Worm (Caenorhabditis elegans) whole organism, young adult: ENCODE results near the gene srh-295.
A peak's percentile ranks its signal among the peaks of the same experiment; 100 is the strongest.
"Not testable (repeated sequence)": the region's sequence is repeated elsewhere in the genome, so short reads cannot be mapped to it uniquely, and the experiment has no call there.

ENCODE experiments used
- B0019.2 ChIP-seq: fragments of 200-800 bp; sonication (Bioruptor generic); conservative IDR thresholded peaks from 2 replicates; pipeline ENCODE4 v1.3.6; 2022; ENCODE audit warnings: missing genetic modification reagents, missing genetic modification characterization, missing compliant biosample characterization
- B0261.1 ChIP-seq: sonication (generic microtip); optimal IDR thresholded peaks from 2 replicates; lab custom pipeline; 2016; ENCODE audit warnings: mild to moderate bottlenecking, missing genetic modification characterization, moderate library complexity, missing compliant biosample characterization
- B0336.3 ChIP-seq: fragments of 200-800 bp; sonication (Bioruptor generic); IDR thresholded peaks from 2 replicates; pipeline ENCODE4 v1.3.6; 2022; ENCODE audit warnings: missing genetic modification characterization, missing compliant biosample characterization
- F22D6.2 ChIP-seq: sonication (generic microtip); optimal IDR thresholded peaks from 2 replicates; lab custom pipeline; 2016; ENCODE audit warnings: mild to moderate bottlenecking, missing genetic modification characterization, missing compliant biosample characterization
- F33H1.4 ChIP-seq: fragments of 200-800 bp; sonication (Bioruptor generic); IDR thresholded peaks from 2 replicates; pipeline ENCODE4 v1.3.6; 2022; ENCODE audit warnings: missing genetic modification reagents, missing genetic modification characterization, missing compliant biosample characterization
- F39B2.1 ChIP-seq: fragments of 200-800 bp; sonication (Bioruptor generic); IDR thresholded peaks from 2 replicates; pipeline ENCODE4 v1.3.6; 2022; ENCODE audit warnings: missing genetic modification reagents, missing genetic modification characterization, missing compliant biosample characterization
- F55B11.4 ChIP-seq: sonication (generic microtip); optimal IDR thresholded peaks from 2 replicates; lab custom pipeline; 2016; ENCODE audit warnings: missing compliant biosample characterization, missing genetic modification characterization, borderline replicate concordance; ENCODE audit not compliant: insufficient read depth
- K12H6.12 ChIP-seq: fragments of 200-800 bp; sonication (Bioruptor generic); optimal IDR thresholded peaks from 2 replicates; lab custom pipeline; 2018; ENCODE audit warnings: mild to moderate bottlenecking, missing genetic modification characterization, missing compliant biosample characterization
- T26A5.8 ChIP-seq: sonication (generic microtip); optimal IDR thresholded peaks from 2 replicates; lab custom pipeline; 2016; ENCODE audit warnings: missing genetic modification characterization, missing compliant biosample characterization
- ZK185.1 ChIP-seq: sonication (generic microtip); optimal IDR thresholded peaks from 2 replicates; lab custom pipeline; 2016; ENCODE audit warnings: mild to moderate bottlenecking, missing genetic modification characterization, missing compliant biosample characterization; ENCODE audit not compliant: poor library complexity, severe bottlenecking
- akir-1 ChIP-seq: fragments of 200-800 bp; sonication (Bioruptor generic); optimal IDR thresholded peaks from 2 replicates; lab custom pipeline; 2018; ENCODE audit warnings: mild to moderate bottlenecking, missing genetic modification characterization, moderate library complexity, missing compliant biosample characterization
- bed-2 ChIP-seq: fragments of 200-800 bp; sonication (Bioruptor generic); IDR thresholded peaks from 2 replicates; pipeline ENCODE4 v1.3.6; 2022; ENCODE audit warnings: missing genetic modification reagents, missing genetic modification characterization, missing compliant biosample characterization
- cebp-1 ChIP-seq, 2 experiments: fragments of 200-800 bp in 1 of 2; sonication (Bioruptor generic) in 1 of 2; sonication (generic microtip) in 1 of 2; IDR thresholded peaks in 1 of 2; optimal IDR thresholded peaks in 1 of 2; 2 replicates each; pipeline versions ENCODE4 v1.3.6 to Lab custom; 2017 to 2022; ENCODE audit warnings: missing compliant biosample characterization in 2 of 2, missing genetic modification characterization in 2 of 2, mild to moderate bottlenecking in 1 of 2, missing genetic modification reagents in 1 of 2, moderate library complexity in 1 of 2
- ceh-79 ChIP-seq: sonication (generic microtip); optimal IDR thresholded peaks from 2 replicates; lab custom pipeline; 2017; ENCODE audit warnings: mild to moderate bottlenecking, missing genetic modification characterization, missing compliant biosample characterization
- dox-1 ChIP-seq: fragments of 200-800 bp; sonication (Bioruptor generic); IDR thresholded peaks from 2 replicates; pipeline ENCODE4 v1.3.6; 2022; ENCODE audit warnings: missing genetic modification reagents, missing genetic modification characterization, missing compliant biosample characterization
- dpl-1 ChIP-seq: fragments of 150-350 bp; optimal IDR thresholded peaks from 2 replicates; lab custom pipeline; 2014; ENCODE audit warnings: missing biosample characterization, missing genetic modification reagents, missing genetic modification characterization
- efl-1 ChIP-seq: fragments of 150-350 bp; optimal IDR thresholded peaks from 2 replicates; lab custom pipeline; 2014; ENCODE audit warnings: missing biosample characterization, missing genetic modification reagents, missing genetic modification characterization
- egrh-3 ChIP-seq: fragments of 200-800 bp; sonication (Bioruptor generic); IDR thresholded peaks from 2 replicates; pipeline ENCODE4 v1.3.6; 2022; ENCODE audit warnings: missing genetic modification reagents, missing genetic modification characterization, missing compliant biosample characterization
- gei-17 ChIP-seq: fragments of 200-800 bp; sonication (Bioruptor generic); optimal IDR thresholded peaks from 2 replicates; lab custom pipeline; 2018; ENCODE audit warnings: mild to moderate bottlenecking, missing genetic modification characterization, missing compliant biosample characterization
- him-1 ChIP-seq: sonication (generic microtip); optimal IDR thresholded peaks from 2 replicates; lab custom pipeline; 2016; ENCODE audit warnings: missing genotype, missing genetic modification reagents, missing genetic modification characterization, missing compliant biosample characterization
- hrde-1 ChIP-seq: sonication (generic microtip); optimal IDR thresholded peaks from 2 replicates; lab custom pipeline; 2016; ENCODE audit warnings: missing genetic modification characterization, mild to moderate bottlenecking, missing compliant biosample characterization, moderate library complexity, missing genotype, missing genetic modification reagents, borderline replicate concordance
- lin-26 ChIP-seq: fragments of 200-800 bp; sonication (Bioruptor generic); IDR thresholded peaks from 2 replicates; pipeline ENCODE4 v1.3.6; 2022; ENCODE audit warnings: missing genetic modification reagents, missing genetic modification characterization, missing compliant biosample characterization
- lin-54 ChIP-seq: fragments of 200-800 bp; sonication (Bioruptor generic); optimal IDR thresholded peaks from 2 replicates; lab custom pipeline; 2018; ENCODE audit warnings: mild to moderate bottlenecking, missing genetic modification characterization, missing compliant biosample characterization
- lsy-27 ChIP-seq: sonication (generic microtip); optimal IDR thresholded peaks from 2 replicates; lab custom pipeline; 2017; ENCODE audit warnings: missing genetic modification characterization, mild to moderate bottlenecking, missing compliant biosample characterization, antibody characterized with exemption, missing genotype, borderline replicate concordance; ENCODE audit not compliant: insufficient read depth
- madf-3 ChIP-seq: fragments of 200-800 bp; sonication (Bioruptor generic); IDR thresholded peaks from 2 replicates; pipeline ENCODE4 v1.3.6; 2022; ENCODE audit warnings: missing genetic modification reagents, missing genetic modification characterization, missing compliant biosample characterization
- mxl-1 ChIP-seq: sonication (generic microtip); optimal IDR thresholded peaks from 2 replicates; lab custom pipeline; 2016; ENCODE audit warnings: missing genetic modification characterization, missing compliant biosample characterization
- nhr-80 ChIP-seq: sonication (generic microtip); optimal IDR thresholded peaks from 2 replicates; lab custom pipeline; 2016; ENCODE audit warnings: missing genetic modification characterization, missing compliant biosample characterization
- pha-4 ChIP-seq: fragments of 150-350 bp; sonication (generic microtip); optimal IDR thresholded peaks from 2 replicates; lab custom pipeline; 2014; ENCODE audit warnings: missing biosample characterization, missing genetic modification reagents, missing genetic modification characterization
- rec-8 ChIP-seq, 2 experiments: sonication (generic microtip); optimal IDR thresholded peaks; 2 replicates each; lab custom pipeline; 2016; ENCODE audit warnings: mild to moderate bottlenecking in 2 of 2, missing genetic modification characterization in 2 of 2, missing genetic modification reagents in 2 of 2, missing genotype in 2 of 2, missing biosample characterization in 1 of 2, missing compliant biosample characterization in 1 of 2, moderate library complexity in 1 of 2
- rpc-1 ChIP-seq, 2 experiments: fragments of 150-350 bp in 1 of 2; sonication (generic microtip) in 1 of 2; optimal IDR thresholded peaks; 2 replicates each; lab custom pipeline; 2014 to 2018; ENCODE audit warnings: missing biosample characterization in 1 of 2, missing genetic modification characterization in 1 of 2, missing genetic modification reagents in 1 of 2, missing genotype in 1 of 2
- snpc-1.3 ChIP-seq: sonication (generic microtip); optimal IDR thresholded peaks from 2 replicates; lab custom pipeline; 2017; ENCODE audit warnings: missing genetic modification characterization, mild to moderate bottlenecking, missing compliant biosample characterization, antibody characterized with exemption, moderate library complexity, missing genotype, missing genetic modification reagents; ENCODE audit not compliant: insufficient read depth
- snpc-3.4 ChIP-seq: sonication (generic microtip); optimal IDR thresholded peaks from 2 replicates; lab custom pipeline; 2017; ENCODE audit warnings: missing genetic modification characterization, mild to moderate bottlenecking, missing compliant biosample characterization, antibody characterized with exemption, moderate library complexity, missing genotype, missing genetic modification reagents
- snpc-4 ChIP-seq, 5 experiments: fragments of 150-350 bp in 1 of 5; sonication (generic microtip) in 4 of 5; optimal IDR thresholded peaks; 2 replicates each; lab custom pipeline; 2014 to 2018; ENCODE audit warnings: missing genetic modification characterization in 5 of 5, missing biosample characterization in 3 of 5, antibody characterized with exemption in 2 of 5, mild to moderate bottlenecking in 2 of 5, missing compliant biosample characterization in 2 of 5, missing genotype in 2 of 5, moderate library complexity in 2 of 5, missing genetic modification reagents in 1 of 5
- somi-1 ChIP-seq: fragments of 200-800 bp; sonication (Bioruptor generic); optimal IDR thresholded peaks from 2 replicates; lab custom pipeline; 2018; ENCODE audit warnings: mild to moderate bottlenecking, missing genetic modification characterization, missing compliant biosample characterization
- tlf-1 ChIP-seq: fragments of 200-800 bp; sonication (Bioruptor generic); optimal IDR thresholded peaks from 2 replicates; lab custom pipeline; 2018; ENCODE audit warnings: mild to moderate bottlenecking, missing genetic modification characterization, missing compliant biosample characterization
- zim-3 ChIP-seq: sonication (generic microtip); optimal IDR thresholded peaks from 2 replicates; lab custom pipeline; 2017; ENCODE audit warnings: mild to moderate bottlenecking, missing genetic modification characterization, moderate library complexity, missing compliant biosample characterization
- ztf-28 ChIP-seq: fragments of 200-800 bp; sonication (Bioruptor generic); IDR thresholded peaks from 2 replicates; pipeline ENCODE4 v1.3.6; 2022; ENCODE audit warnings: missing genetic modification reagents, missing genetic modification characterization, missing compliant biosample characterization

The srh-295 gene

DNA sequence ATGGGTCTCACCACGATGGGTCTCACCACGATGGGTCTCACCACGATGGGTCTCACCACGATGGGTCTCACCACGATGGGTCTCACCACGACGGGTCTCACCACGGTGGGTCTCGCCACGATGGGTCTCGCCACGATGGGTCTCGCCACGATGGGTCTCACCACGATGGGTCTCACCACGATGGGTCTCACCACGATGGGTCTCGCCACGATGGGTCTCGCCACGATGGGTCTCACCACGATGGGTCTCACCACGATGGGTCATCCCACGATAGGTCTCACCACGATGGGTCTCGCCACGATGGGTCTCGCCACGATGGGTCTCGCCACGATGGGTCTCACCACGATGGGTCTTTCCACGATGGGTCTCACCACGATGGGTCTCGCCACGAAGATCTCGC lies 8.5 kb upstream of the srh-295 start:
- TF ChIP-seq ztf-28 (GFP tag; lab: Robert Waterston, UW) = 0 out of 2 replicates have a peak, but pooled peaks have one; percentile 7
- TF ChIP-seq F33H1.4 (GFP tag; lab: Robert Waterston, UW) = peak; percentile 68
- peak; percentile 80 for TF ChIP-seq egrh-3
- TF ChIP-seq, all 124 proteins: peak for 3; not testable (repeated sequence) for 121

DNA sequence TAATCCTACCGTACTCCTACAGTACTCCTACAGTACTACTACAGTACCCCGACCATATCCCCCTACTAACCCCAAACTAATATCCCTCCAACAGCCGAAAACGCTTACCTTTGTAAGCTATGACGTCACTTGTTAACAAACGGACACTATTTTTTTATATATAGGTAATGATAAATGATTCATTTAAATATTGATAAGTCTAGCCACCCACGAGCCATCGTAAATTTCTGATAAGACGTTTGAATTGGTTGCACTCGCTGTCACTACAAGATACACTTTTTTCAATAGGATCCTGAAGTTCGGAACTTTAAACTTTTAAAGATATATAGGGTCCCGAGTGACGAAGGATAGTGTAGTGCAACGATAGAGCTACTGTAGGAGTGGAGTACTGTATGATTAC lies 7.8 kb upstream of the srh-295 start, which contains the start of gene nhr-247:
nhr-247 (plus strand) TSS at position 330 of the 400 bp plus-strand sequence.
- not testable (repeated sequence) for TF ChIP-seq him-1; F22D6.2 (tag; lab: Kevin White, UChicago); hrde-1 (tag; lab: Kevin White, UChicago)

DNA sequence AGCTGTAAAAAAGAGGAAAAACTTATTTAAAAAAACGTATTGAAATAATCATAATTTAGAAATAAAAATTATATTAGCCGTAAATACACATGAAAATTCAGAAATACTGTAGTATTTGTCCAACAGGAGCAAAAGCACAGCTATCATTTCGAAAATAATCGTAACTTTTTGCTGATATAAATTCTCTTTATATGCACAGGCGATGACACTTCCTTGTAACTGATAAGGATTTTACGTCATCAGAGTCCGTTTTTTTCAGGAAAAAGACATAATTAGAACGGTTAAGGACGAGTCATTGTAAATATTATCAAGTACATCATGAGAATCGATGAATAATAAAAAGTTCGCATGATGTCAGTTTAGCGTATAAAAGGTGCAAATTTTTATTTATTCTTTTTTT lies 7.0 kb upstream of the srh-295 start:
- TF ChIP-seq B0261.1 (tag; lab: Kevin White, UChicago) = no peak
- TF ChIP-seq snpc-1.3 = no peak
- no peak for TF ChIP-seq dpl-1 (GFP tag; lab: Kevin White, UChicago)
- peak; percentile 23 for TF ChIP-seq nhr-80 (tag; lab: Kevin White, UChicago)
- TF ChIP-seq, all 124 proteins: peak for 1

DNA sequence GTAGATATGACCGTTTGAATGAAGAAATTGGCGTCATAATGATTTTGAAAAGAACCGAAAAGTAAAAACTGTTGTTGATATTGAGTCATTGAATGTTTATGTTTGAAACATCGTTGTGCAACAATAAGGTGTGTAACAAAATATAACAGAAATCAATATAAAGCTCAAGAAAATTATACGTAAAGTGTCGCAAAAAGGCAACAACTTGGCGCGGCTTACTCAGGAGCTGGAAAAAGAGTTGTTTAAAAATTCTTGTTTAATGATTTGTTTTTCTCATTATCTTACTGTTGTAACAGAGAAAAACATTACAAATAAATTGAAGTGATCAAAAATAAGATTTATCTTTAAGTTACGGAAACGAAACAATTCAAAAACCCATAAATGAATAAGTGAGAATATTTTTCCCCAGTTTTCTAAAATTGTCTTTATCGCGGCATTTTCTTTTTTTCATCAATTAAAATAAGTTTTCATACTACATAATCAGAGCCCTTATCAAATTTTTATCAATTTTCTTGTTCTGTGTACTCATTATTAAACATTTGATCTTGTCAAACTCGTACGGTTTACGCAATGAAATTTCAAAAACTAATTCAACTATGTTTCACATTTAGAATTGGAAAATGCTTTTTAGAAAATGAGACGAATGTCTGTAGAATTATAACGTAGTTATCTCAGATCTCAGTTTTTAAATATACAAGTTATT lies 2.5 kb upstream of the srh-295 start, which contains the start of gene ZK1037.6:
ZK1037.6 (minus strand) TSS at position 51 of the 703 bp plus-strand sequence.
- TF ChIP-seq dpl-1 (GFP tag; lab: Kevin White, UChicago) (no peak), cebp-1 (GFP tag; IDR thresholded peaks at IDR 0.05; lab: Robert Waterston, UW) (no peak), cebp-1 (tag; optimal IDR thresholded peaks at IDR 0.05; lab: Kevin White, UChicago) (no peak), T26A5.8 (tag; lab: Kevin White, UChicago) (no peak), K12H6.12 (tag; lab: Kevin White, UChicago) (no peak), ceh-79 (tag; lab: Kevin White, UChicago) (no peak), efl-1 (GFP tag; lab: Kevin White, UChicago) (no peak), B0336.3 (no peak), somi-1 (GFP tag; lab: Kevin White, UChicago) (no peak), ZK185.1 (tag; lab: Kevin White, UChicago) (no peak), akir-1 (GFP tag; lab: Kevin White, UChicago) (no peak), pha-4 (tag; lab: Kevin White, UChicago) (no peak), tlf-1 (GFP tag; lab: Kevin White, UChicago) (no peak), lin-26 (GFP tag; lab: Robert Waterston, UW) (no peak), B0019.2 (GFP tag; lab: Robert Waterston, UW) (no peak), snpc-4 (GFP tag; optimal IDR thresholded peaks at IDR 0.05; lab: Kevin White, UChicago) (no peak), snpc-4 (tag; optimal IDR thresholded peaks at IDR 0.05; lab: Kevin White, UChicago) (no peak), lin-54 (GFP tag; lab: Kevin White, UChicago) (no peak), nhr-80 (tag; lab: Kevin White, UChicago) (no peak)

DNA sequence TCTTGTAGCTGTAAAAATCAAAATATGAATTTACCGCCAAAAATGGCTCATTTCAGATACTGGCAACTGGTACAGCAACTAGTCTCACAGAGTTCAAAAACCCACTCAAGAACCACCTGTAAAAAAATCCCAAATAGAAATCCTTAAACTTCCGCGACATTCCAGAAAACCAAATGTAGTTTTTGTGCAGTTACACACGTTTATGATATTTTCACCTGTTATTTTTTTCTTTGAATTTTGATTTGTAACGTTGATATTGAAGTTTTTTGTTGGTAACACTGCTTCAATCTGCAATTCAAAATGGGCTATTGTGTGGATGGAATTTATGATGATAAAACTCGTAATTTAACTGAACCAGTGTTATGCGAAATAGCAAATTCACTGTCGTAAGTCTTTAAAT lies 2.4 kb downstream of the srh-295 start, which contains the start of gene srw-113:
srw-113 (plus strand) TSS at position 301 of the 400 bp plus-strand sequence.
- TF ChIP-seq lin-54 (GFP tag; lab: Kevin White, UChicago) (no peak), F39B2.1 (GFP tag; lab: Robert Waterston, UW) (no peak), dox-1 (GFP tag; lab: Robert Waterston, UW) (no peak), rec-8 (tag; optimal IDR thresholded peaks at IDR 0.05; lab: Kevin White, UChicago) (no peak), bed-2 (GFP tag; lab: Robert Waterston, UW) (no peak), zim-3 (tag; lab: Kevin White, UChicago) (no peak), lsy-27 (tag; lab: Kevin White, UChicago) (no peak), F55B11.4 (tag; lab: Kevin White, UChicago) (no peak), somi-1 (GFP tag; lab: Kevin White, UChicago) (no peak), mxl-1 (no peak), rpc-1 (optimal IDR thresholded peaks at IDR 0.05; lab: Kevin White, UChicago) (no peak), rpc-1 (tag; optimal IDR thresholded peaks at IDR 0.05; lab: Kevin White, UChicago) (no peak), gei-17 (GFP tag; lab: Kevin White, UChicago) (no peak), madf-3 (GFP tag; lab: Robert Waterston, UW) (no peak), snpc-3.4 (tag; lab: Kevin White, UChicago) (no peak), egrh-3 (no peak)
